Worm (Caenorhabditis elegans): ENCODE results near the gene srw-15.

DNA sequence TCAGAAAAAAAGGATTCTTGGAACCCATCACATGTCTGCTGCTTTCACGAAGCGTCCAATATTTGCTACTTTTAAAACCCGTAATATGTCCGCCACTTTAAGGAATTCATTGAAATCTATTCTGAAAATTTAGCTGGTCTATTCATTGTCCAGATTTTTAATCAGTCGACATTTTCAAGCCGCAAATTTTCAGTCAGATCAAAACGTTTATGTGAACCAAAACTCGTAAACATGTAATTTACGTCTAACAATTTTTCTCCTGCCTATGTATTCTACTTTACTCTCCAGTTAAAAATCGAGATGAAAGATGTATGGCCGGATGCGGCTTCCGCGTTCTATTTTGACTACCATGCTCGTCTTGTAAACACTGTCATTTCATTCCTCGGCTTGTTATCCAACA is 32.4 kb upstream of the srw-15 start, which contains the start of gene srw-1:
- TF ChIP-seq flt-1 (GFP tag; IDR thresholded peaks at IDR 0.05) (no peak), T22C8.4 (GFP tag; IDR thresholded peaks at IDR 0.05) (no peak), klf-2 (GFP tag; conservative IDR thresholded peaks at IDR 0.05) (no peak), ztf-23 (GFP tag; IDR thresholded peaks at IDR 0.05) (no peak), tab-1 (GFP tag; IDR thresholded peaks at IDR 0.05) (no peak)
